Worm (Caenorhabditis elegans) whole organism, L2 larva: ENCODE results near the gene lea-1.

ENCODE experiments used
- C34F6.9 ChIP-seq: fragments of 150-350 bp; optimal IDR thresholded peaks from 2 replicates; lab custom pipeline; 2014; ENCODE audit warnings: missing biosample characterization, missing genetic modification characterization
- F13H6.1 ChIP-seq: sonication (generic microtip); optimal IDR thresholded peaks from 2 replicates; lab custom pipeline; 2016; ENCODE audit warnings: missing genetic modification characterization, missing compliant biosample characterization
- Y55F3AM.14 ChIP-seq: fragments of 200-800 bp; sonication (Bioruptor generic); optimal IDR thresholded peaks from 2 replicates; lab custom pipeline; 2018; ENCODE audit warnings: mild to moderate bottlenecking, missing genetic modification characterization, missing compliant biosample characterization
- ZK546.5 ChIP-seq: sonication (generic microtip); optimal IDR thresholded peaks from 2 replicates; lab custom pipeline; 2017; ENCODE audit warnings: missing biosample characterization, missing genetic modification characterization
- ama-1 ChIP-seq: fragments of 150-350 bp; optimal IDR thresholded peaks from 2 replicates; lab custom pipeline; 2018; ENCODE audit warnings: inconsistent platforms
- blmp-1 ChIP-seq: sonication (generic microtip); optimal IDR thresholded peaks from 2 replicates; lab custom pipeline; 2017; ENCODE audit warnings: missing genetic modification characterization, mild to moderate bottlenecking, missing compliant biosample characterization, antibody characterized with exemption, moderate library complexity; ENCODE audit not compliant: insufficient read depth
- ceh-16 ChIP-seq: fragments of 150-350 bp; optimal IDR thresholded peaks from 2 replicates; lab custom pipeline; 2014; ENCODE audit warnings: missing biosample characterization, missing genetic modification characterization
- crh-2 ChIP-seq: sonication (generic microtip); optimal IDR thresholded peaks from 2 replicates; lab custom pipeline; 2017; ENCODE audit warnings: missing biosample characterization, missing genetic modification characterization
- dmd-4 ChIP-seq: sonication (generic microtip); optimal IDR thresholded peaks from 2 replicates; lab custom pipeline; 2017; ENCODE audit warnings: missing biosample characterization, missing genetic modification characterization
- egl-27 ChIP-seq: sonication (generic microtip); optimal IDR thresholded peaks from 3 replicates; lab custom pipeline; 2017; ENCODE audit warnings: missing biosample characterization, missing genetic modification reagents, missing genetic modification characterization
- elt-1 ChIP-seq: fragments of 150-350 bp; optimal IDR thresholded peaks from 2 replicates; lab custom pipeline; 2014; ENCODE audit warnings: missing biosample characterization, missing genetic modification characterization
- elt-3 ChIP-seq: sonication (generic microtip); optimal IDR thresholded peaks from 2 replicates; lab custom pipeline; 2017; ENCODE audit warnings: missing biosample characterization, missing genetic modification characterization
- fos-1 ChIP-seq: fragments of 150-350 bp; optimal IDR thresholded peaks from 2 replicates; lab custom pipeline; 2014; ENCODE audit warnings: missing biosample characterization, missing genetic modification characterization
- gmeb-1 ChIP-seq: fragments of 150-350 bp; optimal IDR thresholded peaks from 2 replicates; lab custom pipeline; 2014; ENCODE audit warnings: missing biosample characterization, missing genetic modification characterization
- lin-13 ChIP-seq: fragments of 150-350 bp; optimal IDR thresholded peaks from 2 replicates; lab custom pipeline; 2014; ENCODE audit warnings: missing biosample characterization, missing genetic modification reagents, missing genetic modification characterization
- lsy-2 ChIP-seq, 2 experiments: fragments of 150-350 bp in 1 of 2; sonication (generic microtip) in 1 of 2; optimal IDR thresholded peaks; 2 replicates each; lab custom pipeline; 2014 to 2017; ENCODE audit warnings: missing biosample characterization in 2 of 2, missing genetic modification characterization in 2 of 2
- mab-5 ChIP-seq: fragments of 150-350 bp; optimal IDR thresholded peaks from 2 replicates; lab custom pipeline; 2014; ENCODE audit warnings: missing biosample characterization, missing genetic modification characterization
- mbf-1 ChIP-seq: sonication (generic microtip); optimal IDR thresholded peaks from 2 replicates; lab custom pipeline; 2017; ENCODE audit warnings: missing biosample characterization, missing genetic modification characterization
- mdl-1 ChIP-seq, 2 experiments: fragments of 150-350 bp in 1 of 2; sonication (generic microtip) in 1 of 2; optimal IDR thresholded peaks; 2 replicates each; lab custom pipeline; 2017; ENCODE audit warnings: missing biosample characterization in 2 of 2, missing genetic modification characterization in 2 of 2
- nhr-10 ChIP-seq: sonication (generic microtip); optimal IDR thresholded peaks from 2 replicates; lab custom pipeline; 2017; ENCODE audit warnings: missing biosample characterization, missing genetic modification characterization
- nhr-12 ChIP-seq: fragments of 150-350 bp; optimal IDR thresholded peaks from 2 replicates; lab custom pipeline; 2014; ENCODE audit warnings: missing biosample characterization, missing genetic modification characterization
- nhr-129 ChIP-seq: fragments of 150-350 bp; optimal IDR thresholded peaks from 2 replicates; lab custom pipeline; 2014; ENCODE audit warnings: missing biosample characterization, missing genetic modification characterization
- nhr-21 ChIP-seq: fragments of 150-350 bp; optimal IDR thresholded peaks from 2 replicates; lab custom pipeline; 2014; ENCODE audit warnings: missing biosample characterization, missing genetic modification characterization
- nhr-23 ChIP-seq: fragments of 150-350 bp; optimal IDR thresholded peaks from 2 replicates; lab custom pipeline; 2014; ENCODE audit warnings: missing biosample characterization, missing genetic modification reagents, missing genetic modification characterization
- nhr-25 ChIP-seq: fragments of 150-350 bp; sonication (generic microtip); optimal IDR thresholded peaks from 3 replicates; lab custom pipeline; 2014; ENCODE audit warnings: missing biosample characterization, missing genetic modification characterization
- nhr-6 ChIP-seq: fragments of 150-350 bp; optimal IDR thresholded peaks from 2 replicates; lab custom pipeline; 2014; ENCODE audit warnings: missing biosample characterization, missing genetic modification characterization
- peb-1 ChIP-seq: fragments of 150-350 bp; optimal IDR thresholded peaks from 2 replicates; lab custom pipeline; 2014; ENCODE audit warnings: missing biosample characterization, missing genetic modification characterization
- sem-4 ChIP-seq: fragments of 150-350 bp; optimal IDR thresholded peaks from 2 replicates; lab custom pipeline; 2014; ENCODE audit warnings: missing biosample characterization, missing genetic modification reagents, missing genetic modification characterization
- skn-1 ChIP-seq: sonication (generic microtip); optimal IDR thresholded peaks from 2 replicates; lab custom pipeline; 2017; ENCODE audit warnings: missing biosample characterization, missing genetic modification characterization
- sma-3 ChIP-seq: sonication (generic microtip); optimal IDR thresholded peaks from 2 replicates; lab custom pipeline; 2016; ENCODE audit warnings: missing genetic modification reagents, missing genetic modification characterization, missing compliant biosample characterization
- sma-9 ChIP-seq, 2 experiments: fragments of 150-350 bp in 1 of 2; sonication (generic microtip) in 1 of 2; optimal IDR thresholded peaks; 2 replicates each; lab custom pipeline; 2014 to 2016; ENCODE audit warnings: missing genetic modification characterization in 2 of 2, mild to moderate bottlenecking in 1 of 2, missing biosample characterization in 1 of 2, missing compliant biosample characterization in 1 of 2, missing genetic modification reagents in 1 of 2, moderate library complexity in 1 of 2
- unc-39 ChIP-seq: fragments of 150-350 bp; optimal IDR thresholded peaks from 2 replicates; lab custom pipeline; 2014; ENCODE audit warnings: missing biosample characterization, missing genetic modification characterization
- unc-55 ChIP-seq: fragments of 150-350 bp; sonication (generic microtip); optimal IDR thresholded peaks from 3 replicates; lab custom pipeline; 2014; ENCODE audit warnings: missing biosample characterization, missing genetic modification reagents, missing genetic modification characterization
- unc-62 ChIP-seq: fragments of 150-350 bp; optimal IDR thresholded peaks from 2 replicates; lab custom pipeline; 2014; ENCODE audit warnings: missing biosample characterization, missing genetic modification reagents, missing genetic modification characterization
- ztf-11 ChIP-seq: sonication (generic microtip); optimal IDR thresholded peaks from 2 replicates; lab custom pipeline; 2017; ENCODE audit warnings: missing biosample characterization, missing genetic modification characterization

lea-1 gene

ce11 chrV:10043234-10043796 is 31.6 kb downstream of the lea-1 start, which contains the start of gene T06E8.8:
Gene T06E8.8, plus strand, starts transcription at chrV:10043746.
- peak; percentile 93 for TF ChIP-seq sma-9 (GFP tag; optimal IDR thresholded peaks at IDR 0.05; lab: Kevin White, UChicago)
- no peak for TF ChIP-seq sma-9 (tag; optimal IDR thresholded peaks at IDR 0.05; lab: Kevin White, UChicago)
- peak in 1 of 2 experiments; percentile 83 for TF ChIP-seq lsy-2 (tag; optimal IDR thresholded peaks at IDR 0.05; lab: Kevin White, UChicago)
- TF ChIP-seq gmeb-1 (tag; lab: Kevin White, UChicago) = peak; percentile 58
- TF ChIP-seq nhr-129 (tag; lab: Kevin White, UChicago) = peak; percentile 78
- peak; percentile 72 for TF ChIP-seq nhr-21 (tag; lab: Kevin White, UChicago)
- TF ChIP-seq skn-1 = no peak
- peak; percentile 20 for TF ChIP-seq Y55F3AM.14
- peak; percentile 87 for TF ChIP-seq nhr-25 (tag; lab: Kevin White, UChicago)
- TF ChIP-seq sma-3 = peak; percentile 86
- TF ChIP-seq lin-13 = peak; percentile 31
- TF ChIP-seq F13H6.1 (tag; lab: Kevin White, UChicago) = peak; percentile 81
- no peak for TF ChIP-seq nhr-12 (tag; lab: Kevin White, UChicago)
- no peak for TF ChIP-seq ceh-16
- peak; percentile 87 for TF ChIP-seq blmp-1 (tag; lab: Kevin White, UChicago)
- peak; percentile 48 to 50 for TF ChIP-seq mdl-1 (tag; optimal IDR thresholded peaks at IDR 0.05; lab: Kevin White, UChicago)
- TF ChIP-seq fos-1 (tag; lab: Kevin White, UChicago) = peak; percentile 56
- peak; percentile 74 for TF ChIP-seq unc-55
- TF ChIP-seq nhr-6 (tag; lab: Kevin White, UChicago) = peak; percentile 83
- TF ChIP-seq unc-62 (GFP tag; lab: Kevin White, UChicago) = no peak
- TF ChIP-seq sem-4 (tag; lab: Kevin White, UChicago) = peak; percentile 82
- no peak for TF ChIP-seq dmd-4
- TF ChIP-seq egl-27 (tag; lab: Kevin White, UChicago) = peak; percentile 63
- no peak for TF ChIP-seq nhr-23 (tag; lab: Kevin White, UChicago)
- TF ChIP-seq crh-2 (tag; lab: Kevin White, UChicago) = peak; percentile 70
- peak; percentile 48 for TF ChIP-seq C34F6.9 (tag; lab: Kevin White, UChicago)
- TF ChIP-seq elt-3 = no peak
- no peak for TF ChIP-seq mab-5

ce11 chrV:10044735-10045134 is 33.0 kb downstream of the lea-1 start:
- TF ChIP-seq fos-1 (tag; lab: Kevin White, UChicago) (no peak), nhr-21 (tag; lab: Kevin White, UChicago) (no peak), nhr-10 (tag; lab: Kevin White, UChicago) (no peak), crh-2 (tag; lab: Kevin White, UChicago) (no peak), C34F6.9 (tag; lab: Kevin White, UChicago) (no peak), dmd-4 (no peak), F13H6.1 (tag; lab: Kevin White, UChicago) (peak; percentile 30), sem-4 (tag; lab: Kevin White, UChicago) (no peak)
- TF ChIP-seq, all 48 proteins: peak for 1

- TF ChIP-seq elt-1 (tag; lab: Kevin White, UChicago) = no peak
- TF ChIP-seq sma-9 (GFP tag; optimal IDR thresholded peaks at IDR 0.05; lab: Kevin White, UChicago) = peak; percentile 12
- no peak for TF ChIP-seq sma-9 (tag; optimal IDR thresholded peaks at IDR 0.05; lab: Kevin White, UChicago)
- no peak for TF ChIP-seq skn-1
- peak; percentile 81 for TF ChIP-seq crh-2 (tag; lab: Kevin White, UChicago)
- TF ChIP-seq mab-5 = no peak
- no peak for TF ChIP-seq elt-3
- TF ChIP-seq nhr-6 (tag; lab: Kevin White, UChicago) = no peak
- peak; percentile 67 for TF ChIP-seq nhr-25 (tag; lab: Kevin White, UChicago)
- TF ChIP-seq lsy-2 (tag; optimal IDR thresholded peaks at IDR 0.05; lab: Kevin White, UChicago) = no peak
- TF ChIP-seq ZK546.5 = no peak
- peak; percentile 38 for TF ChIP-seq blmp-1 (tag; lab: Kevin White, UChicago)
- peak; percentile 3 for TF ChIP-seq sma-3
- TF ChIP-seq ama-1 (lab: Kevin White, UChicago) = peak; percentile 42
- TF ChIP-seq peb-1 (tag; lab: Kevin White, UChicago) = no peak
- TF ChIP-seq, all 48 proteins: peak for 6
These were observed 34.8 kb downstream of the lea-1 start for ce11 chrV:10046503-10046902.

ce11 chrV:10047189-10047588 is 35.5 kb downstream of the lea-1 start:
- TF ChIP-seq nhr-6 (tag; lab: Kevin White, UChicago) (no peak), sma-9 (GFP tag; optimal IDR thresholded peaks at IDR 0.05; lab: Kevin White, UChicago) (no peak), sma-9 (tag; optimal IDR thresholded peaks at IDR 0.05; lab: Kevin White, UChicago) (no peak), ztf-11 (tag; lab: Kevin White, UChicago) (no peak), ceh-16 (no peak), mbf-1 (tag; lab: Kevin White, UChicago) (no peak), unc-39 (tag; lab: Kevin White, UChicago) (no peak), sma-3 (no peak), ZK546.5 (no peak)
